Fruit fly (Drosophila melanogaster) whole organism, adult: ENCODE results near the gene eater.

Source experiments
- CG7045 ChIP-seq: fragments of 200-800 bp; sonication (Bioruptor generic); optimal IDR thresholded peaks from 2 replicates; lab custom pipeline; 2017; ENCODE audit warnings: missing biosample characterization, mild to moderate bottlenecking, missing genetic modification characterization
- Crg-1 ChIP-seq: fragments of 200-800 bp; sonication (Bioruptor generic); optimal IDR thresholded peaks from 2 replicates; lab custom pipeline; 2016; ENCODE audit warnings: missing biosample characterization, missing genetic modification characterization
- Mnt ChIP-seq: fragments of 200-800 bp; sonication (Bioruptor generic); optimal IDR thresholded peaks from 2 replicates; lab custom pipeline; 2016; ENCODE audit warnings: missing biosample characterization, mild to moderate bottlenecking, missing genetic modification characterization
- bab1 ChIP-seq: fragments of 200-800 bp; sonication (Bioruptor generic); optimal IDR thresholded peaks from 3 replicates; lab custom pipeline; 2019; ENCODE audit warnings: missing biosample characterization, mild to moderate bottlenecking, missing genetic modification characterization, moderate library complexity
- tj ChIP-seq: fragments of 200-800 bp; sonication (Bioruptor generic); optimal IDR thresholded peaks from 3 replicates; lab custom pipeline; 2017; ENCODE audit warnings: missing biosample characterization, mild to moderate bottlenecking, missing genetic modification characterization, moderate library complexity

- TF ChIP-seq tj (GFP tag; lab: Kevin White, UChicago) = no peak
- no peak for TF ChIP-seq Crg-1 (GFP tag; lab: Kevin White, UChicago)
- peak; percentile 44 for TF ChIP-seq Mnt (GFP tag; lab: Kevin White, UChicago)
- no peak for TF ChIP-seq CG7045 (GFP tag; lab: Kevin White, UChicago)
- no peak for TF ChIP-seq bab1 (GFP tag; lab: Kevin White, UChicago)
Measured at dm6 chr3R:27128723-27129122, 29.2 kb upstream of the eater start.
